Worm (Caenorhabditis elegans) whole organism, young adult: ENCODE measurements around the gene nhr-40.

Experiments used
- T26A5.8 ChIP-seq: sonication (generic microtip); optimal IDR thresholded peaks from 2 replicates; lab custom pipeline; 2016; ENCODE audit warnings: missing genetic modification characterization, missing compliant biosample characterization
- Y67H2A.10 ChIP-seq: fragments of 200-800 bp; sonication (Bioruptor generic); conservative IDR thresholded peaks from 2 replicates; pipeline ENCODE4 v1.3.6; 2022; ENCODE audit warnings: missing genetic modification reagents, missing genetic modification characterization, missing compliant biosample characterization
- attf-6 ChIP-seq: fragments of 200-800 bp; sonication (Bioruptor generic); IDR thresholded peaks from 2 replicates; pipeline ENCODE4 v1.3.6; 2022; ENCODE audit warnings: missing genetic modification reagents, missing genetic modification characterization, missing compliant biosample characterization
- ekl-4 ChIP-seq: fragments of 200-800 bp; sonication (Bioruptor generic); IDR thresholded peaks from 2 replicates; pipeline ENCODE4 v1.3.6; 2022; ENCODE audit warnings: missing genetic modification reagents, missing genetic modification characterization, missing compliant biosample characterization
- lin-40 ChIP-seq: sonication (generic microtip); optimal IDR thresholded peaks from 2 replicates; lab custom pipeline; 2016; ENCODE audit warnings: missing genetic modification characterization, mild to moderate bottlenecking, missing compliant biosample characterization, missing genotype, missing genetic modification reagents
- mcd-1 ChIP-seq: fragments of 200-800 bp; sonication (Bioruptor generic); IDR thresholded peaks from 2 replicates; pipeline ENCODE4 v1.3.6; 2022; ENCODE audit warnings: missing genetic modification reagents, missing genetic modification characterization, missing compliant biosample characterization
- pha-4 ChIP-seq: fragments of 150-350 bp; sonication (generic microtip); optimal IDR thresholded peaks from 2 replicates; lab custom pipeline; 2014; ENCODE audit warnings: missing biosample characterization, missing genetic modification reagents, missing genetic modification characterization
- rpc-1 ChIP-seq, 2 experiments: fragments of 150-350 bp in 1 of 2; sonication (generic microtip) in 1 of 2; optimal IDR thresholded peaks; 2 replicates each; lab custom pipeline; 2014 to 2018; ENCODE audit warnings: missing biosample characterization in 1 of 2, missing genetic modification characterization in 1 of 2, missing genetic modification reagents in 1 of 2, missing genotype in 1 of 2

DNA sequence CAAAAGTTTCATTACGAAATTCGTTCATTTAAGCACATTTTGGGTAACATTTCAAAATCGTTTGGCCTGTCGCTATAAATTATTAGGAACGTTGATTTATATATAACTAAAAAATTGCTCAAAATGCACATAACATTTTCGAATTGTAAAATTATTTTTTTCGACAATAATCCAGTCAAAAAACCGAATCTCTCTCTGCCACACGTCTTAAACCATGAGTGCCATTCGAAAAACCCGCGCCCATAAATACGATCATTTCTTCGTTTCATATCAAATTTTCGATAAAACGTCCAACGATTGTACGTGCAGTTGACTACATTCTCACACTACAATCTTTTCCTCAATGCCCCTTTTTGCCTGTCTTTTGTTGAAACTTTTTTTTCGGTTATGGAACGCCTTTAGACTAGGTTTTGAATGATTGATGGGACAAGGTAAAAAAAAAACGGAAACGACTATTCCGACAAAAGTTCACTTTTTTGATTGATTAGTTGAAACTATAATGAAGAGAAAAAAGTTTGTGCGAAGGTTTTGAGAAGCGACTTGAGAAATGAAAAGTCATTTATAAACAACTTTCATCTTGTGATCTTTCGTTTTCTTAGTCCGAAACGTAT lies 1.0 kb upstream of the nhr-40 start:
- no peak for TF ChIP-seq rpc-1 (optimal IDR thresholded peaks at IDR 0.05; lab: Kevin White, UChicago)
- TF ChIP-seq rpc-1 (tag; optimal IDR thresholded peaks at IDR 0.05; lab: Kevin White, UChicago) = no peak
- TF ChIP-seq T26A5.8 (tag; lab: Kevin White, UChicago) = no peak
- TF ChIP-seq ekl-4 = no peak
- TF ChIP-seq attf-6 (GFP tag; lab: Robert Waterston, UW) = no peak
- no peak for TF ChIP-seq mcd-1
- TF ChIP-seq pha-4 (tag; lab: Kevin White, UChicago) = no peak
- no peak for TF ChIP-seq Y67H2A.10 (GFP tag; lab: Robert Waterston, UW)
- peak; percentile 63 for TF ChIP-seq lin-40 (tag; lab: Kevin White, UChicago)
